Fruit fly (Drosophila melanogaster) whole organism, embryonic: Measurements from ENCODE around the gene Nazo.

Experiments
- Atf3 ChIP-seq: fragments of 200-800 bp; sonication (Bioruptor generic); optimal IDR thresholded peaks from 3 replicates; lab custom pipeline; 2016; ENCODE audit warnings: missing biosample characterization, missing genetic modification characterization
- Bdp1 ChIP-seq: fragments of 200-800 bp; sonication (Bioruptor generic); optimal IDR thresholded peaks from 3 replicates; lab custom pipeline; 2016; ENCODE audit warnings: missing biosample characterization, missing genetic modification characterization
- CG13123 ChIP-seq: fragments of 200-800 bp; sonication (Bioruptor generic); optimal IDR thresholded peaks from 2 replicates; lab custom pipeline; 2016; ENCODE audit warnings: missing biosample characterization, missing genetic modification characterization
- CG13775 ChIP-seq: fragments of 200-800 bp; sonication (Bioruptor generic); optimal IDR thresholded peaks from 3 replicates; lab custom pipeline; 2017; ENCODE audit warnings: missing biosample characterization, mild to moderate bottlenecking, missing genetic modification characterization
- CG14667 ChIP-seq: fragments of 200-800 bp; sonication (Bioruptor generic); IDR thresholded peaks from 2 replicates; pipeline ENCODE4 v1.3.6; 2022; ENCODE audit warnings: missing biosample characterization, missing genetic modification characterization
- CG15514 ChIP-seq: fragments of 200-800 bp; sonication (Bioruptor generic); optimal IDR thresholded peaks from 3 replicates; lab custom pipeline; 2017; ENCODE audit warnings: missing biosample characterization, missing genetic modification characterization, mild to moderate bottlenecking, moderate library complexity, missing genetic modification reagents
- CG16813 ChIP-seq: fragments of 200-800 bp; sonication (Bioruptor generic); IDR thresholded peaks from 3 replicates; pipeline ENCODE4 v1.3.6; 2022; ENCODE audit warnings: missing biosample characterization, missing genetic modification characterization; ENCODE audit not compliant: partially characterized antibody
- CG16815 ChIP-seq: fragments of 200-800 bp; sonication (Bioruptor generic); optimal IDR thresholded peaks from 3 replicates; lab custom pipeline; 2017; ENCODE audit warnings: missing biosample characterization, mild to moderate bottlenecking, missing genetic modification characterization
- CG17186 ChIP-seq: fragments of 200-800 bp; sonication (Bioruptor generic); optimal IDR thresholded peaks from 3 replicates; lab custom pipeline; 2017; ENCODE audit warnings: missing biosample characterization, missing genetic modification reagents, missing genetic modification characterization
- CG30020 ChIP-seq: fragments of 200-800 bp; optimal IDR thresholded peaks from 2 replicates; lab custom pipeline; 2019; ENCODE audit warnings: missing biosample characterization, mild to moderate bottlenecking, missing genetic modification characterization, moderate library complexity
- CG3407 ChIP-seq: fragments of 200-800 bp; sonication (Bioruptor generic); optimal IDR thresholded peaks from 2 replicates; lab custom pipeline; 2018; ENCODE audit warnings: missing biosample characterization, mild to moderate bottlenecking, missing genetic modification characterization
- CG3726 ChIP-seq: fragments of 200-800 bp; sonication (Bioruptor generic); IDR thresholded peaks from 3 replicates; pipeline ENCODE4, ENCODE4 v1.3.6; 2022; ENCODE audit warnings: missing biosample characterization, missing genetic modification characterization
- CG4282 ChIP-seq: fragments of 200-800 bp; sonication (Bioruptor generic); optimal IDR thresholded peaks from 2 replicates; lab custom pipeline; 2016; ENCODE audit warnings: missing biosample characterization, missing genetic modification characterization
- CG6254 ChIP-seq: fragments of 200-800 bp; sonication (Bioruptor generic); optimal IDR thresholded peaks from 3 replicates; lab custom pipeline; 2017; ENCODE audit warnings: mild to moderate bottlenecking, missing biosample characterization, missing genetic modification reagents, missing genetic modification characterization
- CG6689 ChIP-seq: fragments of 200-800 bp; sonication (Bioruptor generic); IDR thresholded peaks from 2 replicates; pipeline ENCODE4 v1.3.6; 2022; ENCODE audit warnings: missing biosample characterization, missing genetic modification characterization
- CG6765 ChIP-seq: fragments of 200-800 bp; sonication (Bioruptor generic); optimal IDR thresholded peaks from 3 replicates; lab custom pipeline; 2017; ENCODE audit warnings: missing biosample characterization, mild to moderate bottlenecking, missing genetic modification characterization
- Drgx ChIP-seq: fragments of 200-800 bp; sonication (Bioruptor generic); IDR thresholded peaks from 2 replicates; pipeline ENCODE4 v1.3.6; 2022; ENCODE audit warnings: missing biosample characterization, missing genetic modification characterization
- Eip74EF ChIP-seq, 2 experiments: fragments of 200-800 bp in 1 of 2; fragments of >200 bp in 1 of 2; sonication (Bioruptor generic) in 1 of 2; optimal IDR thresholded peaks; 2 replicates each; lab custom pipeline; 2017 to 2019; ENCODE audit warnings: missing biosample characterization in 2 of 2, missing genetic modification characterization in 2 of 2, mild to moderate bottlenecking in 1 of 2, moderate library complexity in 1 of 2
- Ets97D ChIP-seq: fragments of 200-800 bp; sonication (Bioruptor generic); optimal IDR thresholded peaks from 3 replicates; lab custom pipeline; 2016; ENCODE audit warnings: missing biosample characterization, missing genetic modification characterization
- H15 ChIP-seq: fragments of 200-800 bp; sonication (Bioruptor generic); IDR thresholded peaks from 3 replicates; pipeline ENCODE4 v1.3.6; 2022; ENCODE audit warnings: missing biosample characterization, missing genetic modification characterization
- HLH54F ChIP-seq: fragments of 200-800 bp; sonication (Bioruptor generic); optimal IDR thresholded peaks from 3 replicates; lab custom pipeline; 2016; ENCODE audit warnings: missing biosample characterization, missing genetic modification characterization
- Hr39 ChIP-seq: fragments of >200 bp; optimal IDR thresholded peaks from 2 replicates; lab custom pipeline; 2017
- MESR4 ChIP-seq: fragments of 200-800 bp; sonication (Bioruptor generic); optimal IDR thresholded peaks from 2 replicates; lab custom pipeline; 2018; ENCODE audit warnings: missing biosample characterization, mild to moderate bottlenecking, missing genetic modification characterization, moderate library complexity
- Neu2 ChIP-seq: fragments of 200-800 bp; sonication (Bioruptor generic); optimal IDR thresholded peaks from 3 replicates; lab custom pipeline; 2016; ENCODE audit warnings: missing biosample characterization, missing genetic modification characterization, borderline replicate concordance
- Sin3A ChIP-seq: fragments of >200 bp; optimal IDR thresholded peaks from 2 replicates; lab custom pipeline; 2018
- Sry-β ChIP-seq: fragments of 200-800 bp; sonication (Bioruptor generic); optimal IDR thresholded peaks from 2 replicates; lab custom pipeline; 2018; ENCODE audit warnings: missing biosample characterization, mild to moderate bottlenecking, missing genetic modification characterization, moderate library complexity
- YL-1 ChIP-seq: fragments of 200-800 bp; sonication (Bioruptor generic); optimal IDR thresholded peaks from 3 replicates; lab custom pipeline; 2017; ENCODE audit warnings: missing biosample characterization, mild to moderate bottlenecking, missing genetic modification characterization
- ab ChIP-seq: fragments of 200-800 bp; sonication (Bioruptor generic); optimal IDR thresholded peaks from 2 replicates; lab custom pipeline; 2016; ENCODE audit warnings: missing biosample characterization, missing genetic modification characterization
- amos ChIP-seq: fragments of 200-800 bp; sonication (Bioruptor generic); IDR thresholded peaks from 2 replicates; pipeline ENCODE4 v1.3.6; 2022; ENCODE audit warnings: missing biosample characterization, missing genetic modification characterization; ENCODE audit not compliant: partially characterized antibody
- ap ChIP-seq: fragments of 200-800 bp; sonication (Bioruptor generic); IDR thresholded peaks from 2 replicates; pipeline ENCODE4 v1.3.6; 2022; ENCODE audit warnings: missing biosample characterization, missing genetic modification characterization
- ato ChIP-seq: fragments of 200-800 bp; sonication (Bioruptor generic); IDR thresholded peaks from 2 replicates; pipeline ENCODE4 v1.3.6; 2022; ENCODE audit warnings: missing biosample characterization, missing genetic modification characterization; ENCODE audit not compliant: partially characterized antibody
- bowl ChIP-seq: fragments of 200-800 bp; sonication (Bioruptor generic); IDR thresholded peaks from 2 replicates; pipeline ENCODE4 v1.3.6; 2022; ENCODE audit warnings: missing biosample characterization, missing genetic modification characterization
- cg ChIP-seq: fragments of 200-800 bp; sonication (Bioruptor generic); optimal IDR thresholded peaks from 3 replicates; lab custom pipeline; 2019; ENCODE audit warnings: missing biosample characterization, mild to moderate bottlenecking, missing genetic modification characterization, moderate library complexity
- crp ChIP-seq, 2 experiments: fragments of 200-800 bp; sonication (Bioruptor generic); optimal IDR thresholded peaks; 2 replicates in 1 of 2; 3 replicates in 1 of 2; lab custom pipeline; 2017; ENCODE audit warnings: missing biosample characterization in 2 of 2, missing genetic modification characterization in 2 of 2, mild to moderate bottlenecking in 1 of 2, moderate library complexity in 1 of 2
- grau ChIP-seq: fragments of 200-800 bp; optimal IDR thresholded peaks from 3 replicates; lab custom pipeline; 2019; ENCODE audit warnings: missing biosample characterization, mild to moderate bottlenecking, missing genetic modification characterization, moderate library complexity
- ind ChIP-seq: fragments of 200-800 bp; sonication (Bioruptor generic); optimal IDR thresholded peaks from 3 replicates; lab custom pipeline; 2016; ENCODE audit warnings: missing biosample characterization, missing genetic modification characterization
- lab ChIP-seq: fragments of 200-800 bp; sonication (Bioruptor generic); optimal IDR thresholded peaks from 3 replicates; lab custom pipeline; 2017; ENCODE audit warnings: missing biosample characterization, missing genetic modification characterization, mild to moderate bottlenecking, moderate library complexity, missing genetic modification reagents
- lbe ChIP-seq: fragments of 200-800 bp; sonication (Bioruptor generic); optimal IDR thresholded peaks from 2 replicates; lab custom pipeline; 2016; ENCODE audit warnings: missing biosample characterization, mild to moderate bottlenecking, missing genetic modification characterization
- pb ChIP-seq: fragments of 200-800 bp; sonication (Bioruptor generic); optimal IDR thresholded peaks from 3 replicates; lab custom pipeline; 2016; ENCODE audit warnings: missing biosample characterization, missing genetic modification characterization
- phol ChIP-seq: fragments of 200-800 bp; sonication (Bioruptor generic); optimal IDR thresholded peaks from 3 replicates; lab custom pipeline; 2018; ENCODE audit warnings: missing biosample characterization, mild to moderate bottlenecking, missing genetic modification characterization, moderate library complexity
- rib ChIP-seq: fragments of 200-800 bp; sonication (Bioruptor generic); IDR thresholded peaks from 2 replicates; pipeline ENCODE4 v1.3.6; 2022; ENCODE audit warnings: missing biosample characterization, missing genetic modification characterization
- salm ChIP-seq: fragments of 200-800 bp; sonication (Bioruptor generic); optimal IDR thresholded peaks from 2 replicates; lab custom pipeline; 2018; ENCODE audit warnings: missing biosample characterization, mild to moderate bottlenecking, missing genetic modification characterization
- sens ChIP-seq: fragments of 200-800 bp; sonication (Bioruptor generic); peaks from one replicate; lab custom pipeline; 2016; ENCODE audit warnings: missing biosample characterization, missing genetic modification characterization
- sna ChIP-seq: fragments of 200-800 bp; sonication (Bioruptor generic); IDR thresholded peaks from 2 replicates; pipeline ENCODE4 v1.3.6; 2022; ENCODE audit warnings: missing biosample characterization, missing genetic modification characterization; ENCODE audit not compliant: partially characterized antibody
- stwl ChIP-seq: fragments of 200-800 bp; sonication (Bioruptor generic); optimal IDR thresholded peaks from 3 replicates; lab custom pipeline; 2018; ENCODE audit warnings: missing biosample characterization, mild to moderate bottlenecking, missing genetic modification characterization, moderate library complexity
- sug ChIP-seq: fragments of 200-800 bp; optimal IDR thresholded peaks from 2 replicates; lab custom pipeline; 2019; ENCODE audit warnings: missing biosample characterization, mild to moderate bottlenecking, missing genetic modification characterization, moderate library complexity
- unc-4 ChIP-seq: fragments of 200-800 bp; sonication (Bioruptor generic); IDR thresholded peaks from 2 replicates; pipeline ENCODE4 v1.3.6; 2022; ENCODE audit warnings: missing biosample characterization, missing genetic modification characterization; ENCODE audit not compliant: partially characterized antibody

The Nazo gene

DNA sequence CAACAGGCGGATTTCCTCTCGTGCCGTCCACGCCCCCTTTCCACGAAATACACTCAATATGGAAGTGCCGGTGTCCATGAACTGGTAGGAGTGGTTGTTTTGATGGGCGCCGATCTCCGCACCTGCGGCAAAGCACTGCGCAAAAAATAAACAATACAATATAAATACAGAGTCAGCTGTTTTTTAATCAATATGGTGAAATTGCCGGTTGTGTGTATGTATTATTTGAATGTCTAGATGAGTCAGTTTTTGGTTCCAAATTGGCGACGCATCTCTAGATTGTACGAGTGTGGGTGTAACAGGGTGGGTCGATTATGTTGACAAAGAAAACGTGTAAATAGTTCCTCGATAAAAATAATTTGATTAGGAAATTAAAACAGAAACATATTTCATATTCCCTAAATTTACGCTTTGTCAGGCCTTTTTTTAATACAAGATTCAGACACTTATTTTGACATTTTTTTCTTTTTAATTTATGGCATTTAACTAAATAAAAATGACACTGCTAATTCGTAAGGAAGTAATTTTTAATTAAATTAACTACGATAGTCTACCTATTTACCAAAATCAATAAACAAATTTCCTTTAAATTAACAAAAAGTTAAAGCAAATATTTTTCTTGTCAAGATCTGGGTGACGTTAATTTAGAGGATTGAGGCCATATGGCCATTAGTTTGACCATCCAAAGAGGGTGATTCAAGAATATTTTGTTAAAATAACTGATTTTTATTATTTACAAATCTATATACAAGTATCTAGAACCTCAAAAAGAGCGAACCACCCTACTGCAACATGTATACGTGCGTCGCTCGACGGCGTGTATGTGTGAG lies 48.0 kb upstream of the Nazo start (continued):
- TF ChIP-seq Hr39 = no peak
- peak; percentile 75 for TF ChIP-seq pb (GFP tag; lab: Kevin White, UChicago)
- TF ChIP-seq CG16815 (GFP tag; lab: Kevin White, UChicago) = peak; percentile 78

dm6 chr3R:8240302-8240682 lies 47.4 kb upstream of the Nazo start, which contains the start of gene Ada2b:
Ada2b (minus strand) TSS chr3R:8240515.
- peak; percentile 32; the same call in 1 of the 2 replicates for TF ChIP-seq rib
- TF ChIP-seq ind (GFP tag; lab: Kevin White, UChicago) = no peak
- no peak for TF ChIP-seq lab (GFP tag; lab: Kevin White, UChicago)
- peak; percentile 99 for TF ChIP-seq phol
- TF ChIP-seq CG15514 = peak; percentile 99
- TF ChIP-seq sens = no peak
- no peak for TF ChIP-seq Neu2 (GFP tag; lab: Kevin White, UChicago)
- peak; percentile 45; the same call in 1 of the 2 replicates for TF ChIP-seq amos (GFP tag; lab: Robert Waterston, UW)
- TF ChIP-seq HLH54F (GFP tag; lab: Kevin White, UChicago) = no peak
- no peak for TF ChIP-seq CG13775 (GFP tag; lab: Kevin White, UChicago)
- no peak for TF ChIP-seq salm
- TF ChIP-seq unc-4 (GFP tag; lab: Robert Waterston, UW) = no peak
- TF ChIP-seq ap (GFP tag; lab: Robert Waterston, UW) = no peak
- TF ChIP-seq lbe (GFP tag; lab: Kevin White, UChicago) = no peak
- TF ChIP-seq MESR4 = peak; percentile 97
- TF ChIP-seq CG16813 (GFP tag; lab: Robert Waterston, UW) = peak; percentile 41; the same call in 1 of the 3 replicates
- TF ChIP-seq crp (GFP tag; optimal IDR thresholded peaks at IDR 0.05; lab: Kevin White, UChicago) = peak in 1 of 2 experiments; percentile 47
- TF ChIP-seq CG6765 (GFP tag; lab: Kevin White, UChicago) = no peak
- no peak for TF ChIP-seq sug (tag; lab: Kevin White, UChicago)
- TF ChIP-seq CG6254 (GFP tag; lab: Kevin White, UChicago) = no peak
- no peak for TF ChIP-seq H15 (GFP tag; lab: Robert Waterston, UW)
- no peak for TF ChIP-seq CG13123 (GFP tag; lab: Kevin White, UChicago)
- TF ChIP-seq Drgx (GFP tag; lab: Robert Waterston, UW) = no peak; the same call in 1 of the 2 replicates
- TF ChIP-seq CG30020 (tag; lab: Kevin White, UChicago) = peak; percentile 25
- TF ChIP-seq sna (GFP tag; lab: Robert Waterston, UW) = peak; percentile 21; the same call in 1 of the 2 replicates
- peak; percentile 89 for TF ChIP-seq YL-1 (GFP tag; lab: Kevin White, UChicago)
- TF ChIP-seq CG6689 = no peak
- TF ChIP-seq CG3726 (GFP tag; lab: Robert Waterston, UW) = no peak
- no peak for TF ChIP-seq grau (tag; lab: Kevin White, UChicago)
- no peak for TF ChIP-seq CG3407 (GFP tag; lab: Kevin White, UChicago)
- TF ChIP-seq CG4282 (GFP tag; lab: Kevin White, UChicago) = no peak
- TF ChIP-seq Sry-β (GFP tag; lab: Kevin White, UChicago) = peak; percentile 93
- peak; percentile 7 for TF ChIP-seq Ets97D (GFP tag; lab: Kevin White, UChicago)
- TF ChIP-seq stwl (tag; lab: Kevin White, UChicago) = peak; percentile 57
- TF ChIP-seq bowl (GFP tag; lab: Robert Waterston, UW) = no peak
- TF ChIP-seq CG14667 (GFP tag; lab: Robert Waterston, UW) = no peak
- peak; percentile 86 for TF ChIP-seq cg (GFP tag; lab: Kevin White, UChicago)
- no peak for TF ChIP-seq Bdp1
- peak; percentile 29; the same call in 1 of the 2 replicates for TF ChIP-seq ato (GFP tag; lab: Robert Waterston, UW)
- TF ChIP-seq Sin3A (lab: Kevin White, UChicago) = peak; percentile 35
- TF ChIP-seq CG17186 (GFP tag; lab: Kevin White, UChicago) = no peak
- no peak for TF ChIP-seq Eip74EF (GFP tag; optimal IDR thresholded peaks at IDR 0.05; lab: Kevin White, UChicago)
- TF ChIP-seq ab = no peak
- TF ChIP-seq Atf3 (GFP tag; lab: Kevin White, UChicago) = no peak
